Fruit fly (Drosophila melanogaster): Measurements from ENCODE around the gene Slob.

The Slob gene

DNA sequence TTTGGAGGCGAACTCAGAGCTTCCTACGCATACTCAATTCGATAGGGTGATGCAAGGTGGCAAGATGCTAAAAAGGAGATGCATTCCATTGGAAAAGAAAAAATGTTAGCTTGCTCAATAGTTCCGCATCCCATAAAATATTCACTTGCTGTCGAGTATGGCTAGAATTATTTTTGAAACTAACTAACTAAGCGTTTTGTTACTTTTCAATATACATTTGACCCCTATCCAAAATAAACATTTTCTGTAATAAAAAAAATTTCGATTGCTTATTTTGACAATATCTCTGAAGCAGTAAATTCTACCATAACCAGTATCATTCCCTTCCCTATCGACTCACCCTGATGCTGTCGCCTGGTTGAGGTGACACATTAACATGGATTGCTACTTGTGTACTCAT lies 28.7 kb upstream of the Slob start:
- TF ChIP-seq Hr96 (GFP tag; optimal IDR thresholded peaks at IDR 0.05) (no peak), CG33017 (tag; optimal IDR thresholded peaks at IDR 0.05) (no peak), kay (GFP tag; ENCODE audit: borderline replicate concordance) (peak; percentile 24), cic (GFP tag; optimal IDR thresholded peaks at IDR 0.05) (no peak), pad (GFP tag; optimal IDR thresholded peaks at IDR 0.05) (no peak), Mnt (GFP tag; optimal IDR thresholded peaks at IDR 0.05) (no peak), bab1 (GFP tag; optimal IDR thresholded peaks at IDR 0.05) (no peak)

DNA sequence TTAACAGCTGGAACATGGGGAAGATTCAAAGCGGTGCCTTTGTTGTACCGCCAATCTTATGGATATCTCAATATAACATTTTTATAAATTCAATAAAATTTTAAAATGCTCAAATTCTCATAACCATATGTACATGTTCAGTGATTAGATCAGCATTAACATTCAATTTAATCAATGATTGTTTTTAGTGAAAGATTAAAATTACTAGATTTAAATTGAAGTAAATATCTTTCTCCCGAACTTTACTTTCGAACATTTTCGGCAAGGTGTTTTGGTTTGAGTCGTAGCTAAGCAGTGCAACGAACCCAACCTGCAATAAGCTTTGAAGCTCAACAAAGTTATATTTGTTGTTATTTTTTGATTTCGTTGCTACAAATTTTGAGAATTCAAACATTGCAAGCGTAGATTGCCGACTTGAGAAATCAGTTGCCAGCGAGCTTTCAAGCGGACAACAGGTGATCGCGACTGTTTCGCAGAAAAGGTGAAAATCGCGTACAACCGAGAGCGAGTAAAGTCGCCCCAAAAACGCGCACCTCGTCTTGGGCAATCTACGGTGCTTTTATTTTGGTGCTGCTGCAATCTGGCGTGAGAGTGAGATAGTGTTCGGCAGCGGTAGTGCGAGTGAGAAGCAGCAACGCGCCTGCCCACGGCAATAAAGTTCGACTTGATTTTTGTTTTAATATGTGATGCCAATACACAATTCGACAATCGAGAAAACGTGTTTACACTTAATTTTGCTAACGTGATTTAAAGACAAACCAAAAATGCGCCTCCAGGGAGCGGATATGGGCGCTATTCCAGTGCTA lies 27.7 kb upstream of the Slob start, which contains the start of gene Tep3:
Gene Tep3 (plus strand): TSS at position 423 of the 806 bp plus-strand sequence.
- TF ChIP-seq CG7101 (tag; optimal IDR thresholded peaks at IDR 0.05): peak; percentile 40
- TF ChIP-seq CG14711 (tag; optimal IDR thresholded peaks at IDR 0.05): peak; percentile 59
- no peak for TF ChIP-seq ovo (GFP tag; optimal IDR thresholded peaks at IDR 0.05)
- TF ChIP-seq bab1 (GFP tag; optimal IDR thresholded peaks at IDR 0.05): peak; percentile 73
- TF ChIP-seq CG33017 (tag; optimal IDR thresholded peaks at IDR 0.05): peak; percentile 26
- TF ChIP-seq toe (GFP tag; optimal IDR thresholded peaks at IDR 0.05): peak; percentile 58
- TF ChIP-seq kay (GFP tag; ENCODE audit: borderline replicate concordance): peak; percentile 72
- TF ChIP-seq CG12768 (GFP tag; optimal IDR thresholded peaks at IDR 0.05): no peak
- TF ChIP-seq CG1620 (GFP tag; optimal IDR thresholded peaks at IDR 0.05): no peak
- TF ChIP-seq Mnt (GFP tag; optimal IDR thresholded peaks at IDR 0.05): no peak
- peak; percentile 56 for TF ChIP-seq CG7045 (GFP tag; optimal IDR thresholded peaks at IDR 0.05)
- TF ChIP-seq CG5204 (GFP tag; optimal IDR thresholded peaks at IDR 0.05): peak; percentile 6
- peak; percentile 28 for TF ChIP-seq pad (GFP tag; optimal IDR thresholded peaks at IDR 0.05)
- TF ChIP-seq Hr96 (GFP tag; optimal IDR thresholded peaks at IDR 0.05): peak; percentile 7

DNA sequence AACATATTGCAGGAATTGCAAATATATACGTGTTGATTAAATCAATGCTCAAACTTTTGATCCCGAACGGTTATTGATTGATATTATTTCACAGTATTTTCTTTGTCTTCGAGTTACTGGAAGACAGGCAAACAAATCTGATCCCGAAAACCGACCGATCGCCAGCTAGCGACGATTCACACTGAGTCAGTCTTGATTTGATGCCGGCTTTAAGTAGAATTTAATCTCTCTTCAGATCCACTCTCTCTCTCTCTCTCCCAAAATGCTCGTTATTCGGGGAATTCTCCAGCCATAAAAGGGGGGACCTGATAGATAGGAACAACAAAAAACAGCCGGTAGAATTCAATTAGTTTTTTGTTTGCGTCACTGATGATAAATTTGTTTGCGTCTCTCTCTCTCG lies 26.5 kb upstream of the Slob start, which contains the start of gene Tep2:
Gene Tep2 (minus strand): TSS at position 185 of the 400 bp plus-strand sequence.
- no peak for TF ChIP-seq CG5204 (GFP tag; optimal IDR thresholded peaks at IDR 0.05)
- no peak for TF ChIP-seq CG12768 (GFP tag; optimal IDR thresholded peaks at IDR 0.05)
- TF ChIP-seq toe (GFP tag; optimal IDR thresholded peaks at IDR 0.05): no peak
- no peak for TF ChIP-seq Crg-1 (GFP tag; optimal IDR thresholded peaks at IDR 0.05)
- no peak for TF ChIP-seq CG33017 (tag; optimal IDR thresholded peaks at IDR 0.05)
- TF ChIP-seq bab1 (GFP tag; optimal IDR thresholded peaks at IDR 0.05): peak; percentile 9
- no peak for TF ChIP-seq cnc (optimal IDR thresholded peaks at IDR 0.05)
- no peak for TF ChIP-seq Clk (GFP tag; optimal IDR thresholded peaks at IDR 0.05)
- no peak for TF ChIP-seq CG7045 (GFP tag; optimal IDR thresholded peaks at IDR 0.05)
- peak; percentile 6 for TF ChIP-seq tj (GFP tag; optimal IDR thresholded peaks at IDR 0.05)
- no peak for TF ChIP-seq kay (GFP tag; ENCODE audit: borderline replicate concordance)
- TF ChIP-seq CG11617 (GFP tag; optimal IDR thresholded peaks at IDR 0.05): no peak
- TF ChIP-seq cic (GFP tag; optimal IDR thresholded peaks at IDR 0.05): peak; percentile 9
- no peak for TF ChIP-seq ovo (GFP tag; optimal IDR thresholded peaks at IDR 0.05)
- no peak for TF ChIP-seq Mnt (GFP tag; optimal IDR thresholded peaks at IDR 0.05)

DNA sequence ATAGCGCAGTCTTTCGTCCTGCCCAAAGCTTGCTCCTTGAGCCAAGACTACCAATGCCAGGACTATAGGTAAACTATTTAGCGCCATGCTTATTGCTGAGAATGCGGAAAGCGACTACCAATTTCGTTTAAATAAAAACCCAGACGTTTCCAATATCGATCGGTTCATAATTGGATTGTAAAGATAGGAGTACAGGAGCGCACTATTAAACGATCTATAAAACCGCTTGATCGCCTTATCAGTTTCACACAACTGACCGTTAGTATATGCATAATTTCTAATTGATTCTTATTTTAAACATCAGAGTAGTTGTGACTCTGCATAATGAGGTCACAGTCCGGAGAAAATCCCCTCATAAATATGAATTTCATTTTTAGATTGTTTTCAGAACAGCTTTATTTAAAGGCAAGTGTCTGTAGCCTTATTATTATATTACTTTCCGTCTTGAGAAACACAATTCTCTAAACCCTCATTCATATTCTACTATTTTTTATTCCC lies 17.8 kb upstream of the Slob start, which contains the start of the genes CG7025 and CG43235:
Gene CG7025 (minus strand): TSS at position 101 of the 498 bp plus-strand sequence.
Gene CG43235 (plus strand): TSS at position 448 of the 498 bp plus-strand sequence.
- TF ChIP-seq CG33017 (tag; optimal IDR thresholded peaks at IDR 0.05) (no peak), kay (GFP tag; ENCODE audit: borderline replicate concordance) (peak; percentile 22)

DNA sequence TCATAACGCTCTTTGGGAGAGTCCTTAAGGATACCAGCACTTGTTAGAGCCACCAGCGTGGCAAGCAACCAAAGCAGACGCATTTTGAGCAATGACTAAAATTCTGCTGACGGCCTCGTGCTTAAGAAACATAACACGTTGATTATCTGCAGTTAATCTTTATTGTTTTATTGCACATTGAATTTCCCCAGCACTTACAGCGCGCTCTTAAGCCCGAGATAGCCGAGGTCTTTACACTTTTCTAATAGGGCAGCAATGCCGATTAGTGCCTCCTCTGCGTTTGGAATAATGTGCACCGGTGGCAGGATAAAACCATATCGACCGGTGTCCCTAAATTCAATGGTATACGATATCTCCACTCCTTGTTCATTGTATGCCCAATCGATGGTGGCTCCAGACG lies 16.1 kb upstream of the Slob start, which contains the start of gene CG18585:
Gene CG18585 (minus strand): TSS at position 101 of the 400 bp plus-strand sequence.
- TF ChIP-seq tj (GFP tag; optimal IDR thresholded peaks at IDR 0.05) (no peak), kay (GFP tag; ENCODE audit: borderline replicate concordance) (no peak), cnc (optimal IDR thresholded peaks at IDR 0.05) (no peak), CG7045 (GFP tag; optimal IDR thresholded peaks at IDR 0.05) (no peak), CG5204 (GFP tag; optimal IDR thresholded peaks at IDR 0.05) (no peak), cic (GFP tag; optimal IDR thresholded peaks at IDR 0.05) (no peak), ovo (GFP tag; optimal IDR thresholded peaks at IDR 0.05) (no peak), CG12768 (GFP tag; optimal IDR thresholded peaks at IDR 0.05) (no peak), CG14711 (tag; optimal IDR thresholded peaks at IDR 0.05) (no peak), bab1 (GFP tag; optimal IDR thresholded peaks at IDR 0.05) (no peak), Clk (GFP tag; optimal IDR thresholded peaks at IDR 0.05) (no peak), Crg-1 (GFP tag; optimal IDR thresholded peaks at IDR 0.05) (no peak)

DNA sequence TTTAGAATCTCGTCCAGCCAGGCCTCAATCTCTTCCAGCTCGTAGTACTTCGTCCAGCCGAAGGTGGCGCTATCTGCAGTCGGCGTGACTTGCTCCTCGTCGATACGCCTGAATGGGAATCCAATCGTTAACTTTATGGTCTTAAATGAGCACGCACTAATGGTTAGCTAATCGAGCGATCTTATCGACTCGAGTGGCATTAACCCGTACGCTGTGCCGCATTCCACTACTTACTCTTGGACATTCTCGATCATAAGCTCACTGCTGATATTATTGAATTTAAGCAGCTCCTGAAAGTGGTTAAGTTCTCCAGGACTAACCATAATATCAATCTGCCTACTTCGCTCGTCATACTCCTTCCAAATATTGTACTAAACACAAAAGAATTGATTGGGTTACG lies 15.6 kb upstream of the Slob start:
- TF ChIP-seq tj (GFP tag; optimal IDR thresholded peaks at IDR 0.05): no peak
- no peak for TF ChIP-seq pad (GFP tag; optimal IDR thresholded peaks at IDR 0.05)
- TF ChIP-seq CG12768 (GFP tag; optimal IDR thresholded peaks at IDR 0.05): no peak

DNA sequence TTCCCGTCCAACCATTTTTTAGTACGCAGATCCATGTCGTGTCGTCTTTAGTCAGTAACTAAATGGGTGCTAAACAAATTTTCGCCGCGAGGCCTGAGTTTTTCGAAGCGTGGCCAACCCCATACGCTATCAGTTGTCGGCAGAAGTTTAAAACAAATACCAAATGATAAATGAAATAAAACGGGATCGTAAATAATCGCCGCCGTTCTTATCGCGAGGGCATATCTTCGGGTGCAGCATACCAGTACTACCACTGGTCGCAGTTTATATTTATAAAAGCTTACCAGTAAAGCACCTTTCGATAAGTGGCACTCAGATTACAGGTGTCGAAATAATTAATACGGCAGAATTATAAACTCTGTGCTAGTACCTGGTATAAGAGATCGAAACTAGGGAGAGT lies 10.4 kb upstream of the Slob start:
- TF ChIP-seq Crg-1 (GFP tag; optimal IDR thresholded peaks at IDR 0.05): no peak
- no peak for TF ChIP-seq CG5204 (GFP tag; optimal IDR thresholded peaks at IDR 0.05)
- TF ChIP-seq Hr96 (GFP tag; optimal IDR thresholded peaks at IDR 0.05): no peak
- peak; percentile 76 for TF ChIP-seq cic (GFP tag; optimal IDR thresholded peaks at IDR 0.05)
- no peak for TF ChIP-seq ovo (GFP tag; optimal IDR thresholded peaks at IDR 0.05)
- TF ChIP-seq tj (GFP tag; optimal IDR thresholded peaks at IDR 0.05): no peak
- TF ChIP-seq CG12768 (GFP tag; optimal IDR thresholded peaks at IDR 0.05): peak; percentile 61
- no peak for TF ChIP-seq toe (GFP tag; optimal IDR thresholded peaks at IDR 0.05)
- no peak for TF ChIP-seq CG11617 (GFP tag; optimal IDR thresholded peaks at IDR 0.05)
- no peak for TF ChIP-seq cnc (optimal IDR thresholded peaks at IDR 0.05)
- peak; percentile 34 for TF ChIP-seq Mnt (GFP tag; optimal IDR thresholded peaks at IDR 0.05)
- peak; percentile 92 for TF ChIP-seq kay (GFP tag; ENCODE audit: borderline replicate concordance)
- TF ChIP-seq CG1620 (GFP tag; optimal IDR thresholded peaks at IDR 0.05): no peak
- TF ChIP-seq CG33017 (tag; optimal IDR thresholded peaks at IDR 0.05): peak; percentile 41
- no peak for TF ChIP-seq CG7101 (tag; optimal IDR thresholded peaks at IDR 0.05)

Data from whole organism, adult.